Worm (Caenorhabditis elegans) whole organism, early embryonic: ENCODE measurements around the gene Y26E6A.3.

Source experiments
- B0310.2 ChIP-seq: sonication (generic microtip); optimal IDR thresholded peaks from 2 replicates; lab custom pipeline; 2016; ENCODE audit warnings: mild to moderate bottlenecking, missing genetic modification characterization, missing compliant biosample characterization
- ama-1 ChIP-seq: fragments of 150-350 bp; optimal IDR thresholded peaks from 2 replicates; lab custom pipeline; 2014

DNA sequence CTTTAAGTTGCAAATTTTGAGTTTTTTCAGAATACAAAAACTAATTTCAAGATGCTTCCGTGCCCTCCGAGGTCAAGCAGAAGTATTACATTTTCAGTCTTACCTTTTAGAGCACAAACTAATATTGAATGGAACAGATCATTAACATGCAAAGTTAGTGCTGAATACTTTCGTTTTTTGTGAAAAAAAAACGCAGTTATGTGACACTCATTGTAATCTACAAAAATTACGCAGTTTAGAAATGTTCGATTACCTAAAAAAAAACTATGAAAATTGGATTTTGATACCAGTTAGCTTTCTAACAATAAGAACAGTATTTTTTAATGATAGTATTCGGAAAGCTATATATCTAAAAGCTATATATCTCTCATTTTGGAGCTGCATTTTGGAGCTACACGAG is 32.1 kb upstream of the Y26E6A.3 start:
- TF ChIP-seq B0310.2 (no peak), ama-1 (lab: Kevin White, UChicago) (no peak)
